Worm (Caenorhabditis elegans): Measurements from ENCODE around the gene tap-1.

DNA sequence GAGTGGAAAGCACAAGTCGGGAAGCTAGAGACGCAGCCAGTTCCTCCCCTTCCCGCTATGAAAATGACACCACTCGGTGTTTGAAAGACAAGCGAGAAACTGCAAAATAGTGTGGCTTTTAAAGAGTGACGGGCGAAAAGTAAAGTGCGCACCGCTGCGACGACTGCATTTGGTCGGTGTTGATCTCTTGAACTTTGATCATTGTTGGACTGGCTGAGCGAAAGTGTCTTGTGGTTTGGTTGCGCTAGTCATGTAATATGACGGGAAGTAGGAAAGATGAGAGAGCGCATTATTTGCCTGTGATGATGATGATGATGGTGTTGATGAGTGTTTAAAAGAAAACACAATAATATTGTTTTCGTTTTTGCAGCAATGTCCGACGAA lies 29.1 kb upstream of the tap-1 start:
- TF ChIP-seq C17E4.6 (GFP tag; IDR thresholded peaks at IDR 0.05) = no peak
- TF ChIP-seq hsf-1 (GFP tag; IDR thresholded peaks at IDR 0.05) = no peak
- no peak for TF ChIP-seq sdz-38 (tag; optimal IDR thresholded peaks at IDR 0.05)
